Fruit fly (Drosophila melanogaster) whole organism, embryonic: ENCODE measurements around the gene p23.

ENCODE experiments used
- ATbp ChIP-seq: fragments of 200-800 bp; sonication (Bioruptor generic); optimal IDR thresholded peaks from 2 replicates; lab custom pipeline; 2017; ENCODE audit warnings: missing biosample characterization, mild to moderate bottlenecking, missing genetic modification characterization, missing genetic modification reagents
- Ada2b ChIP-seq: fragments of 200-800 bp; sonication (Bioruptor generic); IDR thresholded peaks from 2 replicates; pipeline ENCODE4 v1.3.6; 2022; ENCODE audit warnings: missing biosample characterization, missing genetic modification characterization
- Aef1 ChIP-seq: fragments of 200-800 bp; sonication (Bioruptor generic); IDR thresholded peaks from 3 replicates; pipeline ENCODE4 v1.3.6; 2022; ENCODE audit warnings: missing biosample characterization, missing genetic modification characterization
- Atf-2 ChIP-seq: fragments of 200-800 bp; sonication (Bioruptor generic); optimal IDR thresholded peaks from 2 replicates; lab custom pipeline; 2016; ENCODE audit warnings: missing biosample characterization, missing genetic modification characterization
- B-H2 ChIP-seq: fragments of 200-800 bp; sonication (Bioruptor generic); optimal IDR thresholded peaks from 2 replicates; lab custom pipeline; 2018; ENCODE audit warnings: missing biosample characterization, mild to moderate bottlenecking, missing genetic modification characterization
- CG10274 ChIP-seq: fragments of 200-800 bp; sonication (Bioruptor generic); optimal IDR thresholded peaks from 3 replicates; lab custom pipeline; 2017; ENCODE audit warnings: missing biosample characterization, mild to moderate bottlenecking, missing genetic modification characterization
- CG10431 ChIP-seq: fragments of 200-800 bp; sonication (Bioruptor generic); optimal IDR thresholded peaks from 3 replicates; lab custom pipeline; 2018; ENCODE audit warnings: missing biosample characterization, mild to moderate bottlenecking, missing genetic modification characterization
- CG10565 ChIP-seq: fragments of 200-800 bp; sonication (Bioruptor generic); optimal IDR thresholded peaks from 3 replicates; lab custom pipeline; 2016; ENCODE audit warnings: missing biosample characterization, mild to moderate bottlenecking, missing genetic modification characterization
- CG12299 ChIP-seq: fragments of 200-800 bp; sonication (Bioruptor generic); optimal IDR thresholded peaks from 2 replicates; lab custom pipeline; 2018; ENCODE audit warnings: missing biosample characterization, mild to moderate bottlenecking, missing genetic modification characterization
- CG15073 ChIP-seq: fragments of 200-800 bp; sonication (Bioruptor generic); optimal IDR thresholded peaks from 2 replicates; lab custom pipeline; 2016; ENCODE audit warnings: missing biosample characterization, missing genetic modification characterization
- CG17359 ChIP-seq: fragments of 200-800 bp; sonication (Bioruptor generic); optimal IDR thresholded peaks from 3 replicates; lab custom pipeline; 2018; ENCODE audit warnings: missing biosample characterization, mild to moderate bottlenecking, missing genetic modification characterization, moderate library complexity
- CG17829 ChIP-seq: fragments of 200-800 bp; optimal IDR thresholded peaks from 2 replicates; lab custom pipeline; 2019; ENCODE audit warnings: missing biosample characterization, mild to moderate bottlenecking, missing genetic modification characterization, moderate library complexity
- CG18619 ChIP-seq: fragments of 200-800 bp; sonication (Bioruptor generic); optimal IDR thresholded peaks from 3 replicates; lab custom pipeline; 2017; ENCODE audit warnings: missing biosample characterization, mild to moderate bottlenecking, missing genetic modification characterization
- CG2202 ChIP-seq: fragments of 200-800 bp; sonication (Bioruptor generic); optimal IDR thresholded peaks from 2 replicates; lab custom pipeline; 2018; ENCODE audit warnings: missing biosample characterization, mild to moderate bottlenecking, missing genetic modification characterization
- CG2678 ChIP-seq: fragments of 200-800 bp; sonication (Bioruptor generic); optimal IDR thresholded peaks from 3 replicates; lab custom pipeline; 2019; ENCODE audit warnings: missing biosample characterization, mild to moderate bottlenecking, missing genetic modification characterization, moderate library complexity
- CG2712 ChIP-seq: fragments of 200-800 bp; optimal IDR thresholded peaks from 3 replicates; lab custom pipeline; 2019; ENCODE audit warnings: missing biosample characterization, mild to moderate bottlenecking, missing genetic modification characterization, moderate library complexity
- CG31224 ChIP-seq: fragments of 200-800 bp; sonication (Bioruptor generic); IDR thresholded peaks from 2 replicates; pipeline ENCODE4 v1.3.6; 2022; ENCODE audit warnings: missing biosample characterization, missing genetic modification characterization
- CG6689 ChIP-seq: fragments of 200-800 bp; sonication (Bioruptor generic); IDR thresholded peaks from 2 replicates; pipeline ENCODE4 v1.3.6; 2022; ENCODE audit warnings: missing biosample characterization, missing genetic modification characterization
- CG6813 ChIP-seq: fragments of 200-800 bp; sonication (Bioruptor generic); optimal IDR thresholded peaks from 2 replicates; lab custom pipeline; 2017; ENCODE audit warnings: missing biosample characterization, missing genetic modification characterization, mild to moderate bottlenecking, moderate library complexity, missing genetic modification reagents
- CTCF ChIP-seq: fragments of 200-800 bp; sonication (Bioruptor generic); optimal IDR thresholded peaks from 2 replicates; lab custom pipeline; 2017; ENCODE audit warnings: missing biosample characterization, mild to moderate bottlenecking, missing genetic modification characterization, moderate library complexity
- CkIIα-i1 ChIP-seq: fragments of 200-800 bp; sonication (Bioruptor generic); IDR thresholded peaks from 2 replicates; pipeline ENCODE4 v1.3.6; 2022; ENCODE audit warnings: missing biosample characterization, missing genetic modification characterization
- Dbx ChIP-seq: fragments of 200-800 bp; sonication (Bioruptor generic); IDR thresholded peaks from 3 replicates; pipeline ENCODE4 v1.3.6; 2022; ENCODE audit warnings: missing biosample characterization, missing genetic modification characterization
- Doc3 ChIP-seq: fragments of 200-800 bp; sonication (Bioruptor generic); IDR thresholded peaks from 3 replicates; pipeline ENCODE4 v1.3.6; 2022; ENCODE audit warnings: missing biosample characterization, missing genetic modification characterization; ENCODE audit not compliant: partially characterized antibody
- Fer2 ChIP-seq: fragments of 200-800 bp; sonication (Bioruptor generic); optimal IDR thresholded peaks from 2 replicates; lab custom pipeline; 2018; ENCODE audit warnings: missing biosample characterization, mild to moderate bottlenecking, missing genetic modification characterization, moderate library complexity
- Mes4 ChIP-seq: fragments of 200-800 bp; sonication (Bioruptor generic); optimal IDR thresholded peaks from 2 replicates; lab custom pipeline; 2016; ENCODE audit warnings: missing biosample characterization, missing genetic modification characterization
- Taf1 ChIP-seq: fragments of 200-800 bp; sonication (Bioruptor generic); IDR thresholded peaks from 2 replicates; pipeline ENCODE4 v1.3.6; 2022; ENCODE audit warnings: missing biosample characterization, missing genetic modification characterization
- Trl ChIP-seq, 3 experiments: fragments of >200 bp in 2 of 3; fragments of 200-800 bp in 1 of 3; sonication (Bioruptor generic) in 1 of 3; optimal IDR thresholded peaks; 2 replicates in 1 of 3; 3 replicates in 2 of 3; lab custom pipeline; 2016 to 2017; ENCODE audit warnings: missing biosample characterization in 1 of 3, missing genetic modification characterization in 1 of 3
- Xbp1 ChIP-seq: fragments of 200-800 bp; sonication (Bioruptor generic); optimal IDR thresholded peaks from 3 replicates; lab custom pipeline; 2016; ENCODE audit warnings: missing biosample characterization, mild to moderate bottlenecking, missing genetic modification characterization
- ap ChIP-seq: fragments of 200-800 bp; sonication (Bioruptor generic); IDR thresholded peaks from 2 replicates; pipeline ENCODE4 v1.3.6; 2022; ENCODE audit warnings: missing biosample characterization, missing genetic modification characterization
- danr ChIP-seq: fragments of 200-800 bp; sonication (Bioruptor generic); IDR thresholded peaks from 2 replicates; pipeline ENCODE4 v1.3.6; 2022; ENCODE audit warnings: missing biosample characterization, missing genetic modification characterization
- dmrt99B ChIP-seq: fragments of 200-800 bp; sonication (Bioruptor generic); optimal IDR thresholded peaks from 2 replicates; lab custom pipeline; 2018; ENCODE audit warnings: missing biosample characterization, mild to moderate bottlenecking, missing genetic modification characterization, moderate library complexity
- esg ChIP-seq: fragments of 200-800 bp; sonication (Bioruptor generic); conservative IDR thresholded peaks from 2 replicates; pipeline ENCODE4 v1.3.6; 2022; ENCODE audit warnings: missing biosample characterization, missing genetic modification characterization
- fd102C ChIP-seq: fragments of 200-800 bp; sonication (Bioruptor generic); optimal IDR thresholded peaks from 2 replicates; lab custom pipeline; 2018; ENCODE audit warnings: missing biosample characterization, mild to moderate bottlenecking, missing genetic modification characterization, moderate library complexity
- fd96Cb ChIP-seq: fragments of 200-800 bp; sonication (Bioruptor generic); optimal IDR thresholded peaks from 2 replicates; lab custom pipeline; 2018; ENCODE audit warnings: missing biosample characterization, mild to moderate bottlenecking, missing genetic modification characterization, moderate library complexity
- inv ChIP-seq: fragments of 200-800 bp; sonication (Bioruptor generic); IDR thresholded peaks from 2 replicates; pipeline ENCODE4 v1.3.6; 2022; ENCODE audit warnings: missing biosample characterization, missing genetic modification characterization; ENCODE audit not compliant: partially characterized antibody
- ken ChIP-seq: fragments of 200-800 bp; sonication (Bioruptor generic); IDR thresholded peaks from 3 replicates; pipeline ENCODE4 v1.3.6; 2022; ENCODE audit warnings: missing biosample characterization, missing genetic modification characterization
- mld ChIP-seq: fragments of 200-800 bp; sonication (Bioruptor generic); IDR thresholded peaks from 3 replicates; pipeline ENCODE4 v1.3.6; 2022; ENCODE audit warnings: missing biosample characterization, missing genetic modification characterization; ENCODE audit not compliant: partially characterized antibody
- nerfin-2 ChIP-seq: fragments of 200-800 bp; sonication (Bioruptor generic); IDR thresholded peaks from 2 replicates; pipeline ENCODE4 v1.3.6; 2022; ENCODE audit warnings: missing biosample characterization, missing genetic modification characterization; ENCODE audit not compliant: partially characterized antibody
- nmo ChIP-seq: fragments of 200-800 bp; sonication (Bioruptor generic); optimal IDR thresholded peaks from 2 replicates; lab custom pipeline; 2018; ENCODE audit warnings: missing biosample characterization, mild to moderate bottlenecking, missing genetic modification characterization, moderate library complexity
- odd ChIP-seq: fragments of 200-800 bp; sonication (Bioruptor generic); optimal IDR thresholded peaks from 2 replicates; lab custom pipeline; 2017; ENCODE audit warnings: missing biosample characterization, mild to moderate bottlenecking, missing genetic modification characterization
- org-1 ChIP-seq: fragments of 200-800 bp; sonication (Bioruptor generic); optimal IDR thresholded peaks from 2 replicates; lab custom pipeline; 2017; ENCODE audit warnings: missing biosample characterization, missing genetic modification characterization
- ranshi ChIP-seq: fragments of 200-800 bp; sonication (Bioruptor generic); IDR thresholded peaks from 2 replicates; pipeline ENCODE4 v1.3.6; 2022; ENCODE audit warnings: missing biosample characterization, missing genetic modification characterization
- ro ChIP-seq: fragments of 200-800 bp; sonication (Bioruptor generic); IDR thresholded peaks from 2 replicates; pipeline ENCODE4 v1.3.6; 2022; ENCODE audit warnings: missing biosample characterization, missing genetic modification characterization
- run ChIP-seq: fragments of 200-800 bp; sonication (Bioruptor generic); optimal IDR thresholded peaks from 3 replicates; lab custom pipeline; 2018; ENCODE audit warnings: missing biosample characterization, mild to moderate bottlenecking, missing genetic modification characterization
- sens-2 ChIP-seq: fragments of 200-800 bp; sonication (Bioruptor generic); IDR thresholded peaks from 2 replicates; pipeline ENCODE4 v1.3.6; 2022; ENCODE audit warnings: missing biosample characterization, missing genetic modification characterization
- slou ChIP-seq: fragments of 200-800 bp; sonication (Bioruptor generic); optimal IDR thresholded peaks from 3 replicates; lab custom pipeline; 2016; ENCODE audit warnings: missing biosample characterization, missing genetic modification characterization
- sob ChIP-seq: fragments of 200-800 bp; sonication (Bioruptor generic); IDR thresholded peaks from 2 replicates; pipeline ENCODE4 v1.3.6; 2022; ENCODE audit warnings: missing biosample characterization, missing genetic modification characterization
- tap ChIP-seq: fragments of 200-800 bp; optimal IDR thresholded peaks from 3 replicates; lab custom pipeline; 2019; ENCODE audit warnings: missing biosample characterization, mild to moderate bottlenecking, missing genetic modification characterization, moderate library complexity
- trem ChIP-seq: fragments of 200-800 bp; optimal IDR thresholded peaks from 3 replicates; lab custom pipeline; 2019; ENCODE audit warnings: missing biosample characterization, mild to moderate bottlenecking, missing genetic modification characterization, moderate library complexity
- wdn ChIP-seq: fragments of 200-800 bp; sonication (Bioruptor generic); IDR thresholded peaks from 2 replicates; pipeline ENCODE4 v1.3.6; 2022; ENCODE audit warnings: missing biosample characterization, missing genetic modification characterization
- z ChIP-seq: fragments of 200-800 bp; sonication (Bioruptor generic); IDR thresholded peaks from 3 replicates; pipeline ENCODE4 v1.3.6; 2022; ENCODE audit warnings: missing biosample characterization, missing genetic modification characterization

p23 gene

dm6 chr3R:9705008-9705628 lies 27.4 kb downstream of the p23 start, which contains the start of gene Unc-115a (continued):
- no peak for TF ChIP-seq CG31224
- no peak for TF ChIP-seq sob (GFP tag; lab: Robert Waterston, UW)
- TF ChIP-seq Doc3 (GFP tag; lab: Robert Waterston, UW) = no peak
- TF ChIP-seq odd (GFP tag; lab: Kevin White, UChicago) = no peak
- TF ChIP-seq Xbp1 (GFP tag; lab: Kevin White, UChicago) = peak; percentile 30
- peak; percentile 22 for TF ChIP-seq fd102C (GFP tag; lab: Kevin White, UChicago)
- TF ChIP-seq org-1 (GFP tag; lab: Kevin White, UChicago) = no peak
- no peak for TF ChIP-seq Taf1 (GFP tag; lab: Robert Waterston, UW)
- no peak for TF ChIP-seq Aef1 (GFP tag; lab: Robert Waterston, UW)
- TF ChIP-seq Fer2 (tag; lab: Kevin White, UChicago) = no peak
- TF ChIP-seq CG6689 (GFP tag; lab: Robert Waterston, UW) = no peak
- TF ChIP-seq tap (tag; lab: Kevin White, UChicago) = no peak
- peak; percentile 73 for TF ChIP-seq CG2712 (tag; lab: Kevin White, UChicago)
- TF ChIP-seq mld (GFP tag; lab: Robert Waterston, UW) = no peak
- TF ChIP-seq ranshi = no peak
- TF ChIP-seq CG10431 (GFP tag; lab: Kevin White, UChicago) = peak; percentile 32
- TF ChIP-seq sens-2 (GFP tag; lab: Robert Waterston, UW) = no peak
- TF ChIP-seq CkIIα-i1 (GFP tag; lab: Robert Waterston, UW) = no peak
- peak; percentile 61 for TF ChIP-seq Mes4 (GFP tag; lab: Kevin White, UChicago)
- peak; percentile 3 for TF ChIP-seq CG2202 (tag; lab: Kevin White, UChicago)
- TF ChIP-seq z (GFP tag; lab: Robert Waterston, UW) = no peak
- peak; percentile 78 for TF ChIP-seq B-H2 (GFP tag; lab: Kevin White, UChicago)
- peak; percentile 54 for TF ChIP-seq CG6813 (GFP tag; lab: Kevin White, UChicago)
- TF ChIP-seq CG17829 (tag; lab: Kevin White, UChicago) = peak; percentile 78
- TF ChIP-seq CG18619 = no peak
- no peak for TF ChIP-seq Trl (optimal IDR thresholded peaks at IDR 0.05; lab: Kevin White, UChicago)
- peak; percentile 30 for TF ChIP-seq Trl (GFP tag; optimal IDR thresholded peaks at IDR 0.05; lab: Kevin White, UChicago)
- TF ChIP-seq CTCF (GFP tag; lab: Kevin White, UChicago) = peak; percentile 79
- no peak for TF ChIP-seq Ada2b
- no peak for TF ChIP-seq dmrt99B (tag; lab: Kevin White, UChicago)
- TF ChIP-seq run (tag; lab: Kevin White, UChicago) = no peak
- TF ChIP-seq CG2678 = no peak
- TF ChIP-seq ap = no peak
- TF ChIP-seq CG10274 = no peak
- TF ChIP-seq nerfin-2 (GFP tag; lab: Robert Waterston, UW) = no peak
- peak; percentile 63 for TF ChIP-seq nmo
- no peak for TF ChIP-seq CG15073 (GFP tag; lab: Kevin White, UChicago)
- TF ChIP-seq inv (GFP tag; lab: Robert Waterston, UW) = no peak
- TF ChIP-seq CG10565 = no peak
- no peak for TF ChIP-seq ken (GFP tag; lab: Robert Waterston, UW)
- no peak for TF ChIP-seq esg (GFP tag; lab: Robert Waterston, UW)
- TF ChIP-seq wdn = no peak
- no peak for TF ChIP-seq ro
- TF ChIP-seq trem (tag; lab: Kevin White, UChicago) = peak; percentile 79
- peak; percentile 3 for TF ChIP-seq slou (GFP tag; lab: Kevin White, UChicago)
- TF ChIP-seq CG17359 = peak; percentile 57
- no peak for TF ChIP-seq fd96Cb
- peak; percentile 29 for TF ChIP-seq Atf-2 (GFP tag; lab: Kevin White, UChicago)
- TF ChIP-seq danr (GFP tag; lab: Robert Waterston, UW) = no peak
- TF ChIP-seq Dbx = no peak
- TF ChIP-seq ATbp (GFP tag; lab: Kevin White, UChicago) = no peak
- peak; percentile 52 for TF ChIP-seq CG12299 (tag; lab: Kevin White, UChicago)
